Worm (Caenorhabditis elegans): ENCODE data around the gene glb-32.

glb-32 gene

DNA sequence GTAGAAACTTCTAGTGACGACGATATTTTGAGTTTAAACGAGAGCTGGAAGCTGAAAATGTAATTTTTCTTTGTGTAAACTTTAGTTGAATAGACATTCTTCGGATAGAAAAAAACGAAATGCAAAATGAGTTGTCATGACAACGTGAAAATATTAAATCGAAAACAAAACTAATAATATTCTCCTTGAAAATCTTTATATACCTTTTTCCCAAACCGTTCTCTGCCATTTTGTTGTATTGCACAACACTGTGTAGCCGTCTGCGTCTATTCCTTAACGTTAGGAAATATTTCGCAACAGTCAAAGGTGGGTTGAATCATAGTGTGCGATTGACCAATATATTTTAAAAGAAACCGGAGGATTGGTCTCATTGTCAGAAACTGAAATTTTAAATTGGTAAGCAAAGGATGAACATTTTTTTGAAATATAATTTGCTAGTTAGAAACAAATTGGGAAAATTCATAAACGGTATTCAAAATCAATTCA, 8.5 kb downstream of the glb-32 start, which contains the start of gene Y58A7A.3 (continued):
- TF ChIP-seq fkh-4 (tag; optimal IDR thresholded peaks at IDR 0.05; ENCODE audit: borderline replicate concordance) (no peak), unc-130 (tag; optimal IDR thresholded peaks at IDR 0.05) (no peak), jun-1 (tag; optimal IDR thresholded peaks at IDR 0.05) (peak; percentile 35), dsc-1 (tag; optimal IDR thresholded peaks at IDR 0.05) (no peak), nhr-237 (tag; optimal IDR thresholded peaks at IDR 0.05) (peak; percentile 61), mep-1 (tag; optimal IDR thresholded peaks at IDR 0.05) (peak; percentile 20), unc-62 (GFP tag; optimal IDR thresholded peaks at IDR 0.05) (no peak), nhr-12 (tag; optimal IDR thresholded peaks at IDR 0.05) (no peak), sup-37 (GFP tag; optimal IDR thresholded peaks at IDR 0.05) (no peak), aha-1 (tag; optimal IDR thresholded peaks at IDR 0.05) (no peak), ztf-11 (tag; optimal IDR thresholded peaks at IDR 0.05) (no peak), pag-3 (tag; optimal IDR thresholded peaks at IDR 0.05; ENCODE audit: borderline replicate concordance, insufficient read depth) (no peak), rnt-1 (tag; optimal IDR thresholded peaks at IDR 0.05) (peak; percentile 15), swsn-7 (tag; optimal IDR thresholded peaks at IDR 0.05) (peak; percentile 31), nhr-20 (tag; optimal IDR thresholded peaks at IDR 0.05) (peak; percentile 11), C16A3.4 (tag; optimal IDR thresholded peaks at IDR 0.05) (peak; percentile 37), unc-30 (tag; optimal IDR thresholded peaks at IDR 0.05) (no peak), vab-15 (tag; optimal IDR thresholded peaks at IDR 0.05) (no peak), pqm-1 (tag; optimal IDR thresholded peaks at IDR 0.05) (no peak), nhr-77 (tag; optimal IDR thresholded peaks at IDR 0.05) (no peak), isw-1 (GFP tag; IDR thresholded peaks at IDR 0.05) (peak; percentile 35; the same call in 1 of the 2 replicates), lin-35 (GFP tag; optimal IDR thresholded peaks at IDR 0.05) (peak in 1 of 2 experiments; percentile 71), tbx-2 (tag; optimal IDR thresholded peaks at IDR 0.05) (no peak), elt-3 (tag; optimal IDR thresholded peaks at IDR 0.05) (peak in 2 of 6 experiments; percentile 57 to 60), sptf-1 (tag; optimal IDR thresholded peaks at IDR 0.05) (no peak), ceh-63 (GFP tag; optimal IDR thresholded peaks at IDR 0.05) (no peak), egl-27 (tag; optimal IDR thresholded peaks at IDR 0.05) (no peak), elt-2 (tag; optimal IDR thresholded peaks at IDR 0.05) (no peak), unc-98 (GFP tag; IDR thresholded peaks at IDR 0.05) (no peak), mef-2 (tag; optimal IDR thresholded peaks at IDR 0.05) (no peak), nhr-11 (tag; optimal IDR thresholded peaks at IDR 0.05) (peak; percentile 22), tlp-1 (tag; optimal IDR thresholded peaks at IDR 0.05) (no peak), irx-1 (tag; optimal IDR thresholded peaks at IDR 0.05) (peak; percentile 31), lin-15B (tag; optimal IDR thresholded peaks at IDR 0.05) (no peak), pax-3 (tag; optimal IDR thresholded peaks at IDR 0.05) (no peak), C34B4.2 (tag; optimal IDR thresholded peaks at IDR 0.05) (no peak), nhr-76 (tag; optimal IDR thresholded peaks at IDR 0.05) (no peak), lin-39 (tag; optimal IDR thresholded peaks at IDR 0.05) (no peak), blmp-1 (tag; optimal IDR thresholded peaks at IDR 0.05) (peak; percentile 41), efl-3 (GFP tag; optimal IDR thresholded peaks at IDR 0.05) (no peak), hpl-2 (GFP tag; optimal IDR thresholded peaks at IDR 0.05) (peak; percentile 64), nhr-71 (tag; optimal IDR thresholded peaks at IDR 0.05) (peak; percentile 63), mdl-1 (tag; optimal IDR thresholded peaks at IDR 0.05) (peak in 1 of 2 experiments; percentile 67), lir-3 (tag; optimal IDR thresholded peaks at IDR 0.05; ENCODE audit: poor library complexity) (no peak), fkh-10 (GFP tag; optimal IDR thresholded peaks at IDR 0.05) (no peak), fkh-8 (tag; optimal IDR thresholded peaks at IDR 0.05) (no peak), nhr-19 (GFP tag; conservative IDR thresholded peaks at IDR 0.05) (peak; percentile 19; the same call in 1 of the 2 replicates), efl-1 (optimal IDR thresholded peaks at IDR 0.05) (peak; percentile 36 to 60), efl-1 (GFP tag; optimal IDR thresholded peaks at IDR 0.05 in 1 of 2) (peak in 1 of 2 experiments; percentile 39), hlh-4 (tag; optimal IDR thresholded peaks at IDR 0.05) (no peak)
